Worm (Caenorhabditis elegans) whole organism, midembryonic: Measurements from ENCODE around the gene H04D03.2.

ENCODE experiments used
- T22C8.4 ChIP-seq: fragments of 200-800 bp; sonication (Bioruptor generic); IDR thresholded peaks from 2 replicates; pipeline ENCODE4 v1.3.6; 2022; ENCODE audit warnings: missing genetic modification characterization, missing compliant biosample characterization
- cog-1 ChIP-seq: sonication (generic microtip); optimal IDR thresholded peaks from 2 replicates; lab custom pipeline; 2016; ENCODE audit warnings: missing genetic modification characterization, missing compliant biosample characterization
- flt-1 ChIP-seq: fragments of 200-800 bp; sonication (Bioruptor generic); IDR thresholded peaks from 2 replicates; pipeline ENCODE4 v1.3.6; 2022; ENCODE audit warnings: missing genetic modification characterization, missing compliant biosample characterization
- klf-2 ChIP-seq: fragments of 200-800 bp; sonication (Bioruptor generic); conservative IDR thresholded peaks from 2 replicates; pipeline ENCODE4 v1.3.6; 2022; ENCODE audit warnings: missing genetic modification reagents, missing genetic modification characterization, missing compliant biosample characterization
- med-1 ChIP-seq: sonication (generic microtip); optimal IDR thresholded peaks from 2 replicates; lab custom pipeline; 2017; ENCODE audit warnings: missing genetic modification characterization, mild to moderate bottlenecking, missing compliant biosample characterization, antibody characterized with exemption, missing genetic modification reagents; ENCODE audit not compliant: insufficient read depth
- ref-1 ChIP-seq: fragments of 200-800 bp; sonication (Bioruptor generic); conservative IDR thresholded peaks from 2 replicates; pipeline ENCODE4 v1.3.6; 2022; ENCODE audit warnings: missing genetic modification reagents, missing genetic modification characterization, missing compliant biosample characterization
- tab-1 ChIP-seq: fragments of 200-800 bp; sonication (Bioruptor generic); IDR thresholded peaks from 2 replicates; pipeline ENCODE4 v1.3.6; 2022; ENCODE audit warnings: missing genetic modification characterization, missing compliant biosample characterization
- ztf-23 ChIP-seq: fragments of 200-800 bp; sonication (Bioruptor generic); IDR thresholded peaks from 2 replicates; pipeline ENCODE4 v1.3.6; 2022; ENCODE audit warnings: missing genetic modification reagents, missing genetic modification characterization, missing compliant biosample characterization
- ztf-29 ChIP-seq: fragments of 200-800 bp; sonication (Bioruptor generic); IDR thresholded peaks from 2 replicates; pipeline ENCODE4 v1.3.6; 2022; ENCODE audit warnings: missing genetic modification reagents, missing genetic modification characterization, missing compliant biosample characterization

Gene H04D03.2

DNA sequence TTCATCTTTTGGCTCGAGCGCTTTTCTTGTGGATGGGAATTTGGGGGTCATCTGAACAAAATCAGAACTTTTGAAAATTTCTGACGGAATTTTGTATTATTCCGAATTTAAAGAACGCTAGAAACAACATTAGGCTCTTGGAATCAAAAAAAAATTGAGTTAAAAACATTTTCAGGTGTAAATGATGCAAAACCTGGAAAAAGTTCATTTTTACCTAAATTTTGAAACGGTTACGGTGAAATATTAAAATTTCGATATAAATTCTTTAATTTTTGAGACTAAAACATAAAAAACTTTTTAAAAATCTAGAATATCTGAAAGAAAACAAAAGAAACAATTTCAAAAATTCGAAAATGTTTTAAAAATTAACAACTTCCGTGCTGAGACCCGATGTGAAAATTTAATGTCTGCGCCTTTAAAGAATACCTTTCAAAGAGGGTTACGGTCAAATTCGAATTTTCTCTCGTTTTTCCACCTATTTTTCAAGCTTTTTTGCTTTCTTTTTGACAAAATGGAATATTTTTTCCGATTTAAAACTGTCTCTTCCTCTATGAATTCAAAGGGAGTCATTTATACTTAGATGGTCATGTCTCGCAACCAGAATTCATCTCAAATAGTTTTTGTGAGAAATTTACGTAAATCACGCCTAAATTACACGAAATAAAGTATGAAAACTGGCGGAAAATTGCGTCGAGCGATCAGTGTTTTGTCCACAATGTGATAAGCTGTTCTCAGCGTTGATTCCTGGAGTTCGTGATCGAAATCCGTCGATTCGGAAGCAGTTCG lies at the start of gene H04D03.2, which contains the start of gene ecps-2:
TSS of gene H04D03.2 (minus strand) at position 51 of the 786 bp plus-strand sequence.
TSS of gene ecps-2 (plus strand) at position 736 of the 786 bp plus-strand sequence.
- no peak for TF ChIP-seq ztf-29 (GFP tag; lab: Robert Waterston, UW)

DNA sequence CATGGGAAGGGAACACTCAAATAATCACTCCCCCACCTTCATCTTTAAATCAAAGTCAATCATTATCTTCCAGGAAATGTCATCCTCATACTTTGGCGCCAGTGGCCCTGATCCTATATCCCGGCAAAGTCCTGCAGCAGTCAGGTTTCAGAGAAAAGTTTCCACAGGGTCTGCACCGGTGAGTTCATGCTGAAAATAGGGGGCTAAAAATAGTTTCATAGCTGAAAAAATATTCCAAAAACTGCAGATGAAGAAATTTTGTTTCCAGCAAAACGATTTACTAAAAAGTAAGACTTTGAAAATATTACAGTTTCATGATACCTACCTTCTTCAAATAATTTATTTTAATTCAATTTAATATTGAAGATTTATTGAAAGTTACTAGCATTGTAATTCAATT lies 45.8 kb upstream of the H04D03.2 start, which contains the start of gene ptr-25:
TSS of gene ptr-25 (plus strand) at position 73 of the 400 bp plus-strand sequence.
- TF ChIP-seq ref-1 (GFP tag; lab: Robert Waterston, UW): no peak
- TF ChIP-seq cog-1 (tag; lab: Kevin White, UChicago): no peak
- TF ChIP-seq med-1 (GFP tag; lab: Kevin White, UChicago): no peak
- TF ChIP-seq T22C8.4 (GFP tag; lab: Robert Waterston, UW): no peak
- no peak for TF ChIP-seq ztf-23 (GFP tag; lab: Robert Waterston, UW)
- no peak for TF ChIP-seq ztf-29 (GFP tag; lab: Robert Waterston, UW)
- no peak for TF ChIP-seq tab-1
- TF ChIP-seq flt-1: no peak
- TF ChIP-seq klf-2 (GFP tag; lab: Robert Waterston, UW): no peak

- TF ChIP-seq flt-1 (no peak), ref-1 (GFP tag; lab: Robert Waterston, UW) (no peak), ztf-23 (GFP tag; lab: Robert Waterston, UW) (no peak), ztf-29 (GFP tag; lab: Robert Waterston, UW) (no peak), klf-2 (GFP tag; lab: Robert Waterston, UW) (no peak)
These were observed 44.2 kb upstream of the H04D03.2 start for ce11 chrIII:10486455-10486854.

ce11 chrIII:10481988-10482387 lies 39.8 kb upstream of the H04D03.2 start, which contains the start of gene D2045.8:
TSS of gene D2045.8 (plus strand) at chrIII:10482288.
- no peak for TF ChIP-seq T22C8.4 (GFP tag; lab: Robert Waterston, UW)
- TF ChIP-seq ref-1 (GFP tag; lab: Robert Waterston, UW): no peak
- no peak for TF ChIP-seq ztf-29 (GFP tag; lab: Robert Waterston, UW)
- no peak for TF ChIP-seq klf-2 (GFP tag; lab: Robert Waterston, UW)
- TF ChIP-seq ztf-23 (GFP tag; lab: Robert Waterston, UW): no peak
- TF ChIP-seq med-1 (GFP tag; lab: Kevin White, UChicago): no peak
- no peak for TF ChIP-seq flt-1
- TF ChIP-seq cog-1 (tag; lab: Kevin White, UChicago): no peak
- no peak for TF ChIP-seq tab-1

ce11 chrIII:10481497-10481896 lies 39.3 kb upstream of the H04D03.2 start:
- TF ChIP-seq cog-1 (tag; lab: Kevin White, UChicago): no peak
- TF ChIP-seq ztf-29 (GFP tag; lab: Robert Waterston, UW): no peak
- no peak for TF ChIP-seq ztf-23 (GFP tag; lab: Robert Waterston, UW)
- TF ChIP-seq klf-2 (GFP tag; lab: Robert Waterston, UW): no peak
- TF ChIP-seq T22C8.4 (GFP tag; lab: Robert Waterston, UW): no peak
- TF ChIP-seq ref-1 (GFP tag; lab: Robert Waterston, UW): no peak
- TF ChIP-seq tab-1: no peak
- TF ChIP-seq med-1 (GFP tag; lab: Kevin White, UChicago): no peak
- no peak for TF ChIP-seq flt-1

DNA sequence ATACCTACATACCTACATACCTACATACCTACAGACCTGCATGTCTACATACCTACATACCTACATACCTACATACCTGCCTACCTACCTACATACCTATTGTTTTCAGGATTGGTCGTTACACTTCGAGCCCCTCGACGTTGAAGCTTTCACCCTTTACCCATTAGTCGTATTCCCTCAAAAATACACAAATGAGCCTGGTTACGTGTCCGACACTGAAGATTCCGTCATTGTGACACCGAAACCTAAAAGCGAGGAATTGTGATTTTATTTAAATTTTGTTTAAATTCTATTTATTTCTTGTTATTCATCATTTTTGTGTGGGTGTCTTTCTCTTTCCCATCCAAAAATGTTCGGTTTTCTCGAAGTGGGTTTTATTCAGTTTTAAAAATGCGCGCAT lies 37.0 kb upstream of the H04D03.2 start, which contains the start of gene D2045.7:
TSS of gene D2045.7 (plus strand) at position 301 of the 400 bp plus-strand sequence.
- TF ChIP-seq ztf-23 (GFP tag; lab: Robert Waterston, UW): no peak
- no peak for TF ChIP-seq ztf-29 (GFP tag; lab: Robert Waterston, UW)
- no peak for TF ChIP-seq flt-1
- TF ChIP-seq ref-1 (GFP tag; lab: Robert Waterston, UW): no peak
- no peak for TF ChIP-seq med-1 (GFP tag; lab: Kevin White, UChicago)
- TF ChIP-seq T22C8.4 (GFP tag; lab: Robert Waterston, UW): no peak
- no peak for TF ChIP-seq tab-1
- TF ChIP-seq klf-2 (GFP tag; lab: Robert Waterston, UW): no peak
- TF ChIP-seq cog-1 (tag; lab: Kevin White, UChicago): no peak

DNA sequence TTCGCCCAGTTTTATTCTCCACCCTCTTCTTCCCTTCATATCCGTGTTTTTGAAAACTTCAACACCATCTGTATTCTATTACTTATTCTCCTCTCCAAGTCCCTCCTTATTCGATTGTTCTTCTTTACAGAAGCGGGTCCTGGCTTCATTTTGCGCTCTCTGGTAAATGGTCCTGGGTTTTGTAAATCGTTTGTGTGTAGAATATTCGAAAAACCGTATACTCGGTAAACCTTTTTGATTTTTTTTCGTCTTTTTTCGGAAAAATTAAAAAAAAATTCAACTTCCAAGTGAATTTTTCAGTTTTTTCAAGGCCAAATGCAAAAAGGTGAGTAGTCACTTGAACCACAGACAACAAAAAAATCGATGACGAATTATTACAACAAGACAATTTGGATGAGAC lies 32.7 kb upstream of the H04D03.2 start, which contains the start of gene D2045.9:
TSS of gene D2045.9 (plus strand) at position 301 of the 400 bp plus-strand sequence.
- TF ChIP-seq tab-1 (no peak), ref-1 (GFP tag; lab: Robert Waterston, UW) (no peak), flt-1 (no peak)

DNA sequence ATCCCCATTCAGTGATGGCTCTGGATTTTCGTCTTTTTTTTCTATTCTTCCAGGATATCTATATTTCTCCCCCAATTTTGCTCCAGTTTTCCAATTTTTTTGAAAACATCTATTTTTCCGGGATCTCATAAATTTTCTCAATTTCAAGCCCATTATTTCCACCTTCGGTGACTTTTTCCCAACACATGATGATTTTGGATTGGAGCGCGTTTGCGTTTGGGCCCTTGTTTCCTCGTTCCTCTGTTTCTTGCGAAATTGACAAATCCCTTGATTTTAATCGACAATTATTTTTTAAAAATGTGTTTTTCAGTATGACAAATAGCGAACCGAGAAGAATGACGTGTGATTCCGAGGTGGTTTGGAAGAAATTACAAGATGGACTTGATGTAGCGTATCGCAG lies 28.7 kb upstream of the H04D03.2 start, which contains the start of gene cul-1:
TSS of gene cul-1 (plus strand) at position 311 of the 400 bp plus-strand sequence.
- TF ChIP-seq tab-1: no peak
- no peak for TF ChIP-seq flt-1

- TF ChIP-seq cog-1 (tag; lab: Kevin White, UChicago): no peak
- no peak for TF ChIP-seq ztf-23 (GFP tag; lab: Robert Waterston, UW)
- TF ChIP-seq med-1 (GFP tag; lab: Kevin White, UChicago): no peak
- no peak for TF ChIP-seq ref-1 (GFP tag; lab: Robert Waterston, UW)
- no peak for TF ChIP-seq klf-2 (GFP tag; lab: Robert Waterston, UW)
- no peak for TF ChIP-seq ztf-29 (GFP tag; lab: Robert Waterston, UW)
- no peak for TF ChIP-seq tab-1
- no peak for TF ChIP-seq flt-1
- no peak for TF ChIP-seq T22C8.4 (GFP tag; lab: Robert Waterston, UW)
These were observed 27.4 kb upstream of the H04D03.2 start, which contains the start of gene D2045.5 for ce11 chrIII:10469574-10470055. TSS of gene D2045.5 (minus strand) at chrIII:10469624.

ce11 chrIII:10464455-10464854 lies 22.2 kb upstream of the H04D03.2 start:
- TF ChIP-seq cog-1 (tag; lab: Kevin White, UChicago) (no peak), ztf-29 (GFP tag; lab: Robert Waterston, UW) (no peak), flt-1 (no peak)
